Fruit fly (Drosophila melanogaster): ENCODE results near the gene nis.

- TF ChIP-seq pan (optimal IDR thresholded peaks at IDR 0.05) (no peak), CG8478 (optimal IDR thresholded peaks at IDR 0.05) (no peak), EcR (GFP tag; optimal IDR thresholded peaks at IDR 0.05) (no peak), psq (optimal IDR thresholded peaks at IDR 0.05) (no peak), Dll (optimal IDR thresholded peaks at IDR 0.05) (no peak)
Observed at dm6 chr2L:1624750-1625149, 37.8 kb upstream of the nis start.

All from whole organism.